Worm (Caenorhabditis elegans) whole organism, young adult: ENCODE measurements around the gene nas-38.

Source experiments
- Y56A3A.18 ChIP-seq: fragments of 200-800 bp; sonication (Bioruptor generic); IDR thresholded peaks from 2 replicates; pipeline ENCODE4 v1.3.6; 2022; ENCODE audit warnings: missing genetic modification reagents, missing genetic modification characterization, missing compliant biosample characterization
- ama-1 ChIP-seq, 3 experiments: fragments of 150-350 bp in 1 of 3; sonication (generic microtip) in 2 of 3; optimal IDR thresholded peaks; 2 replicates each; lab custom pipeline; 2014 to 2018; ENCODE audit warnings: missing biosample characterization in 2 of 3, missing genetic modification characterization in 2 of 3, missing genetic modification reagents in 2 of 3
- ceh-91 ChIP-seq: fragments of 200-800 bp; sonication (Bioruptor generic); IDR thresholded peaks from 2 replicates; pipeline ENCODE4 v1.3.6; 2022; ENCODE audit warnings: missing genetic modification reagents, missing genetic modification characterization, missing compliant biosample characterization
- dpl-1 ChIP-seq: fragments of 150-350 bp; optimal IDR thresholded peaks from 2 replicates; lab custom pipeline; 2014; ENCODE audit warnings: missing biosample characterization, missing genetic modification reagents, missing genetic modification characterization
- efl-1 ChIP-seq: fragments of 150-350 bp; optimal IDR thresholded peaks from 2 replicates; lab custom pipeline; 2014; ENCODE audit warnings: missing biosample characterization, missing genetic modification reagents, missing genetic modification characterization
- fkh-3 ChIP-seq: sonication (generic microtip); optimal IDR thresholded peaks from 2 replicates; lab custom pipeline; 2016; ENCODE audit warnings: mild to moderate bottlenecking, missing genetic modification characterization, missing compliant biosample characterization
- hrde-1 ChIP-seq: sonication (generic microtip); optimal IDR thresholded peaks from 2 replicates; lab custom pipeline; 2016; ENCODE audit warnings: missing genetic modification characterization, mild to moderate bottlenecking, missing compliant biosample characterization, moderate library complexity, missing genotype, missing genetic modification reagents, borderline replicate concordance
- lin-26 ChIP-seq: fragments of 200-800 bp; sonication (Bioruptor generic); IDR thresholded peaks from 2 replicates; pipeline ENCODE4 v1.3.6; 2022; ENCODE audit warnings: missing genetic modification reagents, missing genetic modification characterization, missing compliant biosample characterization
- lin-40 ChIP-seq: sonication (generic microtip); optimal IDR thresholded peaks from 2 replicates; lab custom pipeline; 2016; ENCODE audit warnings: missing genetic modification characterization, mild to moderate bottlenecking, missing compliant biosample characterization, missing genotype, missing genetic modification reagents
- madf-10 ChIP-seq: sonication (generic microtip); optimal IDR thresholded peaks from 2 replicates; lab custom pipeline; 2016; ENCODE audit warnings: mild to moderate bottlenecking, missing genetic modification characterization, missing compliant biosample characterization
- pha-4 ChIP-seq: fragments of 150-350 bp; sonication (generic microtip); optimal IDR thresholded peaks from 2 replicates; lab custom pipeline; 2014; ENCODE audit warnings: missing biosample characterization, missing genetic modification reagents, missing genetic modification characterization
- somi-1 ChIP-seq: fragments of 200-800 bp; sonication (Bioruptor generic); optimal IDR thresholded peaks from 2 replicates; lab custom pipeline; 2018; ENCODE audit warnings: mild to moderate bottlenecking, missing genetic modification characterization, missing compliant biosample characterization
- unc-130 ChIP-seq: sonication (generic microtip); optimal IDR thresholded peaks from 2 replicates; lab custom pipeline; 2016; ENCODE audit warnings: missing genetic modification reagents, missing genetic modification characterization, missing compliant biosample characterization
- unc-62 ChIP-seq: fragments of 150-350 bp; optimal IDR thresholded peaks from 2 replicates; lab custom pipeline; 2014; ENCODE audit warnings: missing biosample characterization, missing genetic modification reagents, missing genetic modification characterization

- TF ChIP-seq lin-26 (GFP tag; lab: Robert Waterston, UW) (no peak), ceh-91 (GFP tag; lab: Robert Waterston, UW) (no peak), fkh-3 (tag; lab: Kevin White, UChicago) (no peak), hrde-1 (tag; lab: Kevin White, UChicago) (no peak), somi-1 (GFP tag; lab: Kevin White, UChicago) (no peak), unc-130 (GFP tag; lab: Kevin White, UChicago) (no peak), efl-1 (no peak), madf-10 (tag; lab: Kevin White, UChicago) (no peak), unc-62 (GFP tag; lab: Kevin White, UChicago) (no peak), dpl-1 (GFP tag; lab: Kevin White, UChicago) (no peak), Y56A3A.18 (no peak), pha-4 (no peak), lin-40 (tag; lab: Kevin White, UChicago) (no peak), ama-1 (optimal IDR thresholded peaks at IDR 0.05; lab: Kevin White, UChicago) (no peak), ama-1 (GFP tag; optimal IDR thresholded peaks at IDR 0.05; lab: Kevin White, UChicago) (no peak)
These were observed 2.7 kb upstream of the nas-38 start for ce11 chrX:555043-555791.
